Worm (Caenorhabditis elegans): Measurements from ENCODE around the gene pudl-1.

Gene pudl-1

ce11 chrIV:2808154-2808553, 24.6 kb upstream of the pudl-1 start:
- no peak for TF ChIP-seq ces-1 (GFP tag; optimal IDR thresholded peaks at IDR 0.05)
- TF ChIP-seq blmp-1 (tag; optimal IDR thresholded peaks at IDR 0.05): no peak
- TF ChIP-seq ceh-39 (tag; optimal IDR thresholded peaks at IDR 0.05): no peak
- no peak for TF ChIP-seq nhr-12 (tag; optimal IDR thresholded peaks at IDR 0.05)
- no peak for TF ChIP-seq lsy-2 (tag; optimal IDR thresholded peaks at IDR 0.05)
- no peak for TF ChIP-seq snpc-4 (tag; optimal IDR thresholded peaks at IDR 0.05)
- no peak for TF ChIP-seq lin-13 (tag; optimal IDR thresholded peaks at IDR 0.05)
- TF ChIP-seq tbx-8 (GFP tag; optimal IDR thresholded peaks at IDR 0.05): no peak
- no peak for TF ChIP-seq nhr-76 (tag; optimal IDR thresholded peaks at IDR 0.05)
- no peak for TF ChIP-seq nhr-28 (tag; optimal IDR thresholded peaks at IDR 0.05)
- TF ChIP-seq pha-4 (tag; optimal IDR thresholded peaks at IDR 0.05): no peak
- TF ChIP-seq nhr-2 (tag; optimal IDR thresholded peaks at IDR 0.05): no peak

ce11 chrIV:2809208-2809607, 23.5 kb upstream of the pudl-1 start, which contains the start of gene Y54G2A.76:
TSS of gene Y54G2A.76 (plus strand) at chrIV:2809410.
- TF ChIP-seq ham-2 (GFP tag; optimal IDR thresholded peaks at IDR 0.05) (peak; percentile 27), lin-32 (GFP tag; optimal IDR thresholded peaks at IDR 0.05) (no peak), M03D4.4 (tag; optimal IDR thresholded peaks at IDR 0.05) (no peak), blmp-1 (tag; optimal IDR thresholded peaks at IDR 0.05) (peak; percentile 88), lsy-2 (tag; optimal IDR thresholded peaks at IDR 0.05) (no peak), nhr-237 (tag; optimal IDR thresholded peaks at IDR 0.05) (no peak), drap-1 (GFP tag; optimal IDR thresholded peaks at IDR 0.05) (no peak), elt-3 (tag; optimal IDR thresholded peaks at IDR 0.05) (no peak), mls-2 (tag; optimal IDR thresholded peaks at IDR 0.05) (no peak), ceh-83 (GFP tag; optimal IDR thresholded peaks at IDR 0.05) (no peak), tbx-8 (GFP tag; optimal IDR thresholded peaks at IDR 0.05) (no peak), elt-1 (tag; optimal IDR thresholded peaks at IDR 0.05; ENCODE audit: borderline replicate concordance, insufficient read depth) (peak; percentile 13), mab-5 (tag; optimal IDR thresholded peaks at IDR 0.05) (no peak), hlh-1 (tag; optimal IDR thresholded peaks at IDR 0.05) (no peak)

ce11 chrIV:2817038-2817437, 15.7 kb upstream of the pudl-1 start:
- TF ChIP-seq M03D4.4 (tag; optimal IDR thresholded peaks at IDR 0.05): no peak

- TF ChIP-seq ztf-11 (tag; optimal IDR thresholded peaks at IDR 0.05) (no peak), nhr-76 (tag; optimal IDR thresholded peaks at IDR 0.05) (no peak), unc-62 (GFP tag; optimal IDR thresholded peaks at IDR 0.05) (no peak), tbx-8 (GFP tag; optimal IDR thresholded peaks at IDR 0.05) (no peak), M03D4.4 (tag; optimal IDR thresholded peaks at IDR 0.05) (no peak), nhr-28 (tag; optimal IDR thresholded peaks at IDR 0.05) (no peak), ceh-39 (tag; optimal IDR thresholded peaks at IDR 0.05) (no peak), lin-13 (tag; optimal IDR thresholded peaks at IDR 0.05) (no peak), flh-1 (GFP tag; optimal IDR thresholded peaks at IDR 0.05) (no peak), nhr-237 (tag; optimal IDR thresholded peaks at IDR 0.05) (no peak), lin-32 (GFP tag; optimal IDR thresholded peaks at IDR 0.05) (no peak), elt-3 (tag; optimal IDR thresholded peaks at IDR 0.05) (no peak), lsy-2 (tag; optimal IDR thresholded peaks at IDR 0.05) (no peak), drap-1 (GFP tag; optimal IDR thresholded peaks at IDR 0.05) (no peak), nhr-2 (tag; optimal IDR thresholded peaks at IDR 0.05) (no peak), bed-3 (GFP tag; optimal IDR thresholded peaks at IDR 0.05) (no peak), blmp-1 (tag; optimal IDR thresholded peaks at IDR 0.05) (no peak), ham-2 (GFP tag; optimal IDR thresholded peaks at IDR 0.05) (no peak), mab-5 (tag; optimal IDR thresholded peaks at IDR 0.05) (no peak)
Measured at ce11 chrIV:2819633-2820032, 13.1 kb upstream of the pudl-1 start, which contains the start of gene Y54G2A.13. TSS of gene Y54G2A.13 (minus strand) at chrIV:2819733.

ce11 chrIV:2820408-2820807, 12.3 kb upstream of the pudl-1 start, which contains the start of gene Y54G2A.37:
TSS of gene Y54G2A.37 (plus strand) at chrIV:2820708.
- no peak for TF ChIP-seq unc-39 (tag; optimal IDR thresholded peaks at IDR 0.05)
- no peak for TF ChIP-seq ham-2 (GFP tag; optimal IDR thresholded peaks at IDR 0.05)
- TF ChIP-seq lsy-2 (tag; optimal IDR thresholded peaks at IDR 0.05): no peak
- TF ChIP-seq sem-2 (GFP tag; optimal IDR thresholded peaks at IDR 0.05): no peak
- no peak for TF ChIP-seq elt-1 (tag; optimal IDR thresholded peaks at IDR 0.05; ENCODE audit: borderline replicate concordance, insufficient read depth)
- TF ChIP-seq hlh-1 (tag; optimal IDR thresholded peaks at IDR 0.05): no peak
- TF ChIP-seq nhr-76 (tag; optimal IDR thresholded peaks at IDR 0.05): no peak
- no peak for TF ChIP-seq M03D4.4 (tag; optimal IDR thresholded peaks at IDR 0.05)
- no peak for TF ChIP-seq nhr-12 (tag; optimal IDR thresholded peaks at IDR 0.05)
- no peak for TF ChIP-seq elt-3 (tag; optimal IDR thresholded peaks at IDR 0.05)

- TF ChIP-seq snpc-4 (tag; optimal IDR thresholded peaks at IDR 0.05) (no peak), unc-120 (tag; optimal IDR thresholded peaks at IDR 0.05; ENCODE audit: poor library complexity, severe bottlenecking) (no peak), pha-4 (tag; optimal IDR thresholded peaks at IDR 0.05) (no peak), drap-1 (GFP tag; optimal IDR thresholded peaks at IDR 0.05) (no peak), elt-1 (tag; optimal IDR thresholded peaks at IDR 0.05; ENCODE audit: borderline replicate concordance, insufficient read depth) (no peak), tbx-8 (GFP tag; optimal IDR thresholded peaks at IDR 0.05) (no peak), sptf-1 (tag; optimal IDR thresholded peaks at IDR 0.05) (no peak), ceh-43 (GFP tag; optimal IDR thresholded peaks at IDR 0.05) (no peak), nhr-237 (tag; optimal IDR thresholded peaks at IDR 0.05) (no peak), hlh-1 (tag; optimal IDR thresholded peaks at IDR 0.05) (no peak), nhr-2 (tag; optimal IDR thresholded peaks at IDR 0.05) (no peak), cnd-1 (tag; optimal IDR thresholded peaks at IDR 0.05) (no peak), elt-3 (tag; optimal IDR thresholded peaks at IDR 0.05) (no peak), ces-1 (GFP tag; optimal IDR thresholded peaks at IDR 0.05) (no peak), blmp-1 (tag; optimal IDR thresholded peaks at IDR 0.05) (no peak), zip-8 (tag; optimal IDR thresholded peaks at IDR 0.05) (no peak), sem-2 (GFP tag; optimal IDR thresholded peaks at IDR 0.05) (no peak), mab-5 (tag; optimal IDR thresholded peaks at IDR 0.05) (no peak), M03D4.4 (tag; optimal IDR thresholded peaks at IDR 0.05) (no peak), unc-62 (GFP tag; optimal IDR thresholded peaks at IDR 0.05) (no peak)
Measured at ce11 chrIV:2823446-2823845, 9.3 kb upstream of the pudl-1 start, which contains the start of gene clec-80. TSS of gene clec-80 (plus strand) at chrIV:2823746.

All from whole organism, mixed stage, embryonic.